Fruit fly (Drosophila melanogaster) whole organism, adult: ENCODE data around the gene CG34425.

Source experiments
- CG33017 ChIP-seq: fragments of 200-800 bp; sonication (Bioruptor generic); optimal IDR thresholded peaks from 2 replicates; lab custom pipeline; 2018; ENCODE audit warnings: missing biosample characterization, mild to moderate bottlenecking, missing genetic modification characterization, moderate library complexity
- cnc ChIP-seq, 2 experiments: fragments of >200 bp; optimal IDR thresholded peaks; 2 replicates each; lab custom pipeline; 2017

DNA sequence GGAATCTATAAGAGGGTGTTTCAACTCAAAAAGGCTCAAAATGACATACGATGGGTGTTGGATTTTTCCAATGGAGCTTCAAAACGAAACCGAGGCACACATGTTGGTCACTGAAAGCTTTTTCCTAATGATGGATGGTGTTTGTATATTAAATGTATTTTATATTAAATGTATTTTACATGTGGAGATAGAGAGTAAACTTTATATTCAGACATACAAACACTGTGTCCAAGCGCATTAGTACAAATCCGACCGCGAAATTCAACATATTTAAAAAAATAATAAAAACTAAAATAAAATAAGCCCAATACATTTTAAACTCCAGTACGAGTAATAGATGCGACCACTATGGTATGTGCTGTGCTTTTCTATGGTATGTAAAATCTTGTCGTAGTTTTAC lies 34.9 kb upstream of the CG34425 start, which contains the start of gene Mur82C:
- TF ChIP-seq CG33017 (tag; lab: Kevin White, UChicago) (no peak), cnc (optimal IDR thresholded peaks at IDR 0.05; lab: Kevin White, UChicago) (no peak)
